Worm (Caenorhabditis elegans) whole organism, midembryonic: ENCODE data around the gene mob-2.

ENCODE experiments used
- T22C8.4 ChIP-seq: fragments of 200-800 bp; sonication (Bioruptor generic); IDR thresholded peaks from 2 replicates; pipeline ENCODE4 v1.3.6; 2022; ENCODE audit warnings: missing genetic modification characterization, missing compliant biosample characterization
- cog-1 ChIP-seq: sonication (generic microtip); optimal IDR thresholded peaks from 2 replicates; lab custom pipeline; 2016; ENCODE audit warnings: missing genetic modification characterization, missing compliant biosample characterization
- flt-1 ChIP-seq: fragments of 200-800 bp; sonication (Bioruptor generic); IDR thresholded peaks from 2 replicates; pipeline ENCODE4 v1.3.6; 2022; ENCODE audit warnings: missing genetic modification characterization, missing compliant biosample characterization
- klf-2 ChIP-seq: fragments of 200-800 bp; sonication (Bioruptor generic); conservative IDR thresholded peaks from 2 replicates; pipeline ENCODE4 v1.3.6; 2022; ENCODE audit warnings: missing genetic modification reagents, missing genetic modification characterization, missing compliant biosample characterization
- med-1 ChIP-seq: sonication (generic microtip); optimal IDR thresholded peaks from 2 replicates; lab custom pipeline; 2017; ENCODE audit warnings: missing genetic modification characterization, mild to moderate bottlenecking, missing compliant biosample characterization, antibody characterized with exemption, missing genetic modification reagents; ENCODE audit not compliant: insufficient read depth
- ref-1 ChIP-seq: fragments of 200-800 bp; sonication (Bioruptor generic); conservative IDR thresholded peaks from 2 replicates; pipeline ENCODE4 v1.3.6; 2022; ENCODE audit warnings: missing genetic modification reagents, missing genetic modification characterization, missing compliant biosample characterization
- tab-1 ChIP-seq: fragments of 200-800 bp; sonication (Bioruptor generic); IDR thresholded peaks from 2 replicates; pipeline ENCODE4 v1.3.6; 2022; ENCODE audit warnings: missing genetic modification characterization, missing compliant biosample characterization
- ztf-23 ChIP-seq: fragments of 200-800 bp; sonication (Bioruptor generic); IDR thresholded peaks from 2 replicates; pipeline ENCODE4 v1.3.6; 2022; ENCODE audit warnings: missing genetic modification reagents, missing genetic modification characterization, missing compliant biosample characterization

- TF ChIP-seq tab-1 (GFP tag; lab: Robert Waterston, UW) = no peak
- TF ChIP-seq med-1 (GFP tag; lab: Kevin White, UChicago) = no peak
- TF ChIP-seq T22C8.4 (GFP tag; lab: Robert Waterston, UW) = no peak
- peak; percentile 65; the same call in 1 of the 2 replicates for TF ChIP-seq flt-1 (GFP tag; lab: Robert Waterston, UW)
- TF ChIP-seq ztf-23 (GFP tag; lab: Robert Waterston, UW) = no peak; the same call in 1 of the 2 replicates
- TF ChIP-seq cog-1 (tag; lab: Kevin White, UChicago) = no peak
- no peak for TF ChIP-seq ref-1 (GFP tag; lab: Robert Waterston, UW)
- no peak for TF ChIP-seq klf-2 (GFP tag; lab: Robert Waterston, UW)
Measured at ce11 chrX:13104966-13105365, 64.9 kb downstream of the mob-2 start, which contains the start of gene F17H10.1.
